Fruit fly (Drosophila melanogaster) Kc167 (cell line): ENCODE measurements around the gene CG44006.

Source experiments
- Myc ChIP-seq: fragments of >200 bp; optimal IDR thresholded peaks from 2 replicates; lab custom pipeline; 2017; ENCODE audit warnings: missing external identifiers
- Sin3A ChIP-seq: fragments of >200 bp; optimal IDR thresholded peaks from 2 replicates; lab custom pipeline; 2018; ENCODE audit warnings: missing external identifiers
- h ChIP-seq: fragments of >200 bp; optimal IDR thresholded peaks from 3 replicates; lab custom pipeline; 2018; ENCODE audit warnings: missing external identifiers
- insv ChIP-seq: fragments of >200 bp; optimal IDR thresholded peaks from 3 replicates; lab custom pipeline; 2018; ENCODE audit warnings: missing external identifiers
- psq ChIP-seq: fragments of >200 bp; optimal IDR thresholded peaks from 2 replicates; lab custom pipeline; 2017; ENCODE audit warnings: missing external identifiers
- ttk ChIP-seq: sonication (Bioruptor generic); optimal IDR thresholded peaks from 2 replicates; lab custom pipeline; 2017; ENCODE audit warnings: missing external identifiers

Gene CG44006

DNA sequence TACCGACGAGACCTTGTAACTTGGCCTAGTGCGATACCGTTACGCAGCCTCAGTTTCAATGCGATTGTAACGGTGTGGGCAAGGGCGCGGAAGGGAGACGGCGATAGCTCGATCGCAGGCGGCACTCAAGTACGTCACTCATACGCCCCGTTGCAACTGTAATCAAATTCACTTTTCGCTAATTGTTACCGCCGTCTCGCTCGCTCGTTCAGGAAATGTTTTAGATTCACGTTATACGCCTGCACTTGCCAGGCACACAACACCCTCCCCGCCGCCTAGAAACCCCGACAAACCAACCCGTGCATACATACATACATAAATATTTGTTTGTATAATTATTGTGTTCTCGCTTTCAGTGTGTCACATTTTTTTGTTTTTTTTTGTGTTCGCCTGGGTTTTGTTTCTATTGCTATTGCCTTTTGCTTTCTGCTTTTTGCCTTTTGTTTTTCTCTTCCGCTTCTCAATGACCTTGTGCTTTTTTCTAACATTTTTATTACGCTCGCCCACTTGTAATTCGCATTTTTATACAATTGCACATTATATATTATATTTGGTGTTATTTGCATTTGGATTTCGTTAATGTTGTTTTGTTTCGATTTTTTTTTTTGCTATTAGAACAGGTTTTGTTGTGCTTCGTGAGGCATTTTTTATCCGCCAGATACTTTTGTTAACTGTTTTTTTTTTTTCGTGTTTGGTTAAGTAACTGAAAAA is 25.5 kb downstream of the CG44006 start:
- TF ChIP-seq psq (lab: Kevin White, UChicago) (no peak), h (lab: Kevin White, UChicago) (no peak), ttk (lab: Kevin White, UChicago) (no peak), Myc (lab: Kevin White, UChicago) (no peak), Sin3A (lab: Kevin White, UChicago) (no peak), insv (lab: Kevin White, UChicago) (no peak)

DNA sequence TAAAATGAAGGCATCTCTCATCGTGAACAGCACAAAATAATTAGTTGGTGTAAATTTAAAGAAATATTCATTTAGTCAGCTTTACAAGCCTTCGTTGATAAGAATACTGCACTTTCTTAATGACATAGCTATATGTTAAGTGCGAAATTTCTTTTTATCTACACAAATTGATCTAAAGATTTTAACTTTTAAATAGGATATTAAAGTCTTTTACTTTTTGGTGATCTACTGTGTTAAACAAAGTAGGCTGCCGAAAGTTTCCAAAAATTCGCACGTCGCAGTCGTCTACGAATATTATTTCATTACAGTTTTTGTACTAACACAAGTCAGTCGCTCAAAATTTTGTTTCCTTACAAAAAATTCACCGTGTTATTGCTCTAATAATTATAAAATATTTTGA is 27.5 kb downstream of the CG44006 start, which contains the start of gene CG42393:
Gene CG42393 (plus strand): TSS at position 301 of the 400 bp plus-strand sequence.
- TF ChIP-seq psq (lab: Kevin White, UChicago) (no peak), insv (lab: Kevin White, UChicago) (no peak), Sin3A (lab: Kevin White, UChicago) (no peak), h (lab: Kevin White, UChicago) (no peak), Myc (lab: Kevin White, UChicago) (no peak), ttk (lab: Kevin White, UChicago) (no peak)

DNA sequence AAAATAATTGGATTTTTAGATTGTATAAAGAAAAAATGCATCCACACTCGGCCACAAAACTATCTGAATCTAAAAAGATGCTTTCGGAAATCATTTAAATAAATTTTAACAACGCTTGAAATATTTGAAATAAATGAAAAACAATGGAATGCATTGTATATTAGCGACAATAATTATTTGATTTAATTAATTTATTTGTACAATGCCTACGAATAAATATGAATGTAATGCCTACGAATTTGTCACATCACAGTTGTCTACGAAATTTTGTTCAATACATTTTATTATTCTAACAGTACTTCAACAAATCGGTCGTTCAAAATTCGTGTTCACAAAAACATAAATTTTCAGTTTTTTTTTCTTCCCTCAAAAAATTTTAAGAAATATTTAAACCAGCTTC is 29.9 kb downstream of the CG44006 start, which contains the start of gene CG32192:
Gene CG32192 (plus strand): TSS at position 301 of the 400 bp plus-strand sequence.
- TF ChIP-seq ttk (lab: Kevin White, UChicago), result no peak
- TF ChIP-seq insv (lab: Kevin White, UChicago), result no peak
- TF ChIP-seq psq (lab: Kevin White, UChicago), result no peak
- no peak for TF ChIP-seq Sin3A (lab: Kevin White, UChicago)
- no peak for TF ChIP-seq h (lab: Kevin White, UChicago)
- TF ChIP-seq Myc (lab: Kevin White, UChicago), result no peak

DNA sequence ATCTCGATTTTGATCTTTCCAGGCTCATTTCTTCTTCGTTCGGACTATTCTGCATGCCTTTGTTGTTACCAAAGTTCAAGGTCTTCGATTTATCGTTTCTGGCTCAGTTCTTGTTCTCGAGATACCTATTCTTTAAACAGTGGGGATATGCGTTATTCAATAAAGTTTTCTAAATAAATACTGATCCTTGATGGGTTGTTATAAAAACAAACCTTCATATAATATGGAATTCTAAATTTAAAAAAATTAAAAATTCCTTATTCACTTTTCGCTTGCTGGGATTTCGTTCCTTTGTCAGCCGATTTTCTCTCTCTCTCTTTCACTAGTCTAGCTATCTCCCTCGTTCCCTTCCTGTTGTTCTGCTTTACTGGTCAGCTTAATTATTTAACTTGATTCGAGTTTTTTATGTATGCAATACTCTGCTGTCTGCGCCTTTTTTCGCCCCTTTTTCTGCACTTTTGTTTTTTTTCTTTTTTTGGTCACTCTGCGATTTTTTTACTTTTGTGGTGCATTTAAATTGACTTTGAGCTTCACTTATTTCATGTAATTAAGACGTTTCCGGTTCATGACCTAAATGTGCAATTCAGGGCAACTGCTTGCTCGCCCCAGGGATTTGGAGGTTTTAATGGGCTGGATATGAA is 31.7 kb downstream of the CG44006 start:
- TF ChIP-seq psq (lab: Kevin White, UChicago) (no peak), h (lab: Kevin White, UChicago) (no peak), insv (lab: Kevin White, UChicago) (no peak), Myc (lab: Kevin White, UChicago) (no peak), Sin3A (lab: Kevin White, UChicago) (no peak), ttk (lab: Kevin White, UChicago) (no peak)

DNA sequence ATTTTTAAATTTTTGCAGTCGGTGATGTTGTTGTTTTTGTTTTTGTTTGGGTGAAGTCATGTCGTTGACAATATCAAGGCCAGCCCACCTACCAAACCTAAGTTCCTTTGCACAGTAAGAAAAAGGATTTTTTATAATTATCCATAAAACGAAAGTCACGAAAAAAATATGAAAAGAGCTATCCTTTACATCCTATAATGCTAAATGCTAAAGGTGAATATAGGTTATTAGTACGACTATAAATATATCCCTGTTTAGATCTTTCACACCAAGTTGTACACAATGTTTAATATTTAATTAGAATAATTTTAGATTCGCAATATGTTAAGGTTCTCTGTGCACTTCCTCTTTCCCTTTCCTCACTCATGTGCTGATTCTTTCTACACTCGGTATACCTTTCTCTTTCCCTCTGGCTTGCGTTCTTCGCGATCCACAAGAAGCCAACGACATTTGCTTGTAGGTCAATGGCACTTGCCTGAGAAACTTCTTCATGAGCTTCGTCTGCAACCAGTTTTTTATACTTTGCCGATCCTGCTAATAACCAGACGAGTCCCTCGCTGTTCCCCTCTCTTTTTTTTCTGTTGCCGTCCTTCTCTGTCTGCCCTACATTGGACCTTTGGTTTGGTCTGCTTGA is 32.4 kb downstream of the CG44006 start:
- TF ChIP-seq ttk (lab: Kevin White, UChicago), result no peak
- no peak for TF ChIP-seq insv (lab: Kevin White, UChicago)
- no peak for TF ChIP-seq psq (lab: Kevin White, UChicago)
- no peak for TF ChIP-seq Sin3A (lab: Kevin White, UChicago)
- TF ChIP-seq Myc (lab: Kevin White, UChicago), result no peak
- TF ChIP-seq h (lab: Kevin White, UChicago), result no peak

DNA sequence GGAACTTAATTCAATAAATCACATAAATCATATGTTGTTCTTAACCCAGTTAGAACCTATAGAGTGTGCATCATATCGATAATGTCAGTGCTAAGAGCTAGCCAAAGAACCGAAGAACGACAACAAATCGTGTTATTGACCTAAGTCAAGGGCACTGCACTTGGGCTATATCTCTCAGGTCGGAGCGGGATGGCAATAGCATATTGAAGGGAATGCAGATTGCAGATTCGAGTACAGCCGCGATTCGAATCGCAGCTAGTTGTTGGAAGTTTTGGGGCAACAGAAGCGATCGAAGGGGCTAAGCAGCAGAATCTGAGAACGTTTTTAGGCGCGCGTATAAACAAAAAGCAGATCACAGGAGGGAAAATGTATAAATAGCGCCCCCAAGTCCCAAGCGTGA is 33.0 kb downstream of the CG44006 start:
- TF ChIP-seq psq (lab: Kevin White, UChicago) (no peak), insv (lab: Kevin White, UChicago) (no peak), Myc (lab: Kevin White, UChicago) (no peak), Sin3A (lab: Kevin White, UChicago) (no peak), h (lab: Kevin White, UChicago) (no peak), ttk (lab: Kevin White, UChicago) (no peak)

DNA sequence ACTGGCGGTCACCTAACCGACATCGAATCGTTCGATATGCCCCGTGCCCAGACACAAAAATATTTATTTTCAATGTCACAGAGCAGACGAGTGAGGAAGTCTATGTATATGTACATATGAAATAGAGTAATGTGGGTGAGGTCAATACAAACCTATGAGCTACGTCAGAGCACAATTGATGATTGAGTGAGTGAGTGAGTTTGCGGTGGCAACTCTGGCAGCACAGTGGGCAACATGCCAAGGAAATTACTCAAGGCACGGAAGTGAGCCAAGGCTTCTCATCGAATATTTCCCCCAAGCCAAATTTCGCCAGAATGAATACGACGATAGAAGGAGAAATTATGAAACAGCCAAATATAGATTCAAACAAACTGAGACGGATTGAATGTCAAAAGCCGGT is 35.5 kb downstream of the CG44006 start:
- TF ChIP-seq Myc (lab: Kevin White, UChicago) (no peak), psq (lab: Kevin White, UChicago) (no peak)

DNA sequence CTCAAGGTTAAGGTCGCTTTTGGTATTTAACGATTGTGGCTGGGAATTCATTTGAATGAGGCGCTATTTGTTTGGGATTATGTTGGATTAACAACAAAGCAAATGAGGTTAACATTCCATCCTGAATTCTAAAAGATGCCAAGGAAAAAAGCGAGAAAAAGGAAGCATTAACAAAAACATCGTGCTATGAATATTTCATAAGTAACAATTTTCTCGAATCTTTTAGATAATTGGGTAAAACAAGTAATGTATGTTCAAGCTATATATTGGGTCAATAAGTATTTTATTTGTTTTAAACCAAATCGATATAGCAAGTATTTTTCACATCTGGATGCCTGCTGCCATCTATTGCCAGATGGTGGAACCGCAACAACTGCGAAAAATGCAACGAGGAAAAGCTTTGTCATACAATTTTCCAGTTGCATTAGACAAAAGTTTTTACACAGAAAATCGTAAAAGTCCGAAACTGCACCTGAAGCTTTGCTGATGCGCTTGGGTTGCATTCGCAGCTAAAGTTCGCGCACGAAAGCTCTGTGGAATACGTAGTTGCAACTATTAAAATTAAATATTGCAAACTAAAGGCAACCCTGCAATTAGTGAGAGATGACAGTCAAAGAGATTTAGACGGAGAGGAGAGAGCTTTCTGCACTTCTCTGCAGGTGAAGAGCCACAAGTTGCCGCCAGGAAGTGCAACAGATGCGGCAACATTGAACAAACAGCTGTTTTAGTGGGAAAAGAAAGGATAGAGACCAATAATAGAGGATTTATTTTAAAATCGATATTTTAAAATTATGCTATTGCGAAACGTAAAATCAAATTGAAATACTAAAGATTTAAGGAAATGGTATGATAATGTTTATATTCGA is 37.2 kb downstream of the CG44006 start:
- no peak for TF ChIP-seq h (lab: Kevin White, UChicago)
- TF ChIP-seq ttk (lab: Kevin White, UChicago), result no peak
- TF ChIP-seq Sin3A (lab: Kevin White, UChicago), result no peak
- no peak for TF ChIP-seq Myc (lab: Kevin White, UChicago)
- TF ChIP-seq psq (lab: Kevin White, UChicago), result no peak
- no peak for TF ChIP-seq insv (lab: Kevin White, UChicago)

DNA sequence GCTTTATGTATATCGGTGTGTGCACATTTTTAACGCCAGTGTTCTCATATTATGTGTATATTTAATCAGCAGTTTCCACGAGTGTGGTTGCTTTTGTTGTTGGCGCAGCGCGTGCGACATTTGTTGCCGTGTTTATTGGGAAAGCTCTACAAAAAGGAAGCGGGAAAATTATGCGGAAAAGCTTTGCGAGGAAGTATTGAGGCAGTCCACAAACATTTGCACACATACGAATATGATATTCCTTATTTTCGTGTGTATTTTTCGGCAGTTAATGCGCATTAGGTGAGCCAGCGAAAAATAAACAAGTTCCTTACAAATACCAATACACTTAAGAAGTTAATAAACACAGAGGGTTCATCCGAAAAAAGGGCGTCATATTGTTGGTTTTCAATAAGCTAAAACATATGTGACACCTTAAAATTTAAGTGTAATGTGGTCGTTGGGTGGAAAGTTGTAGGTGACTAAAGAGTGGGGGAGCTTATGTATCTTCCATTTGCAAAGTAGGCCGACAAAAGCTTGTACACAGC is 39.6 kb downstream of the CG44006 start:
- no peak for TF ChIP-seq ttk (lab: Kevin White, UChicago)
- no peak for TF ChIP-seq Myc (lab: Kevin White, UChicago)
- no peak for TF ChIP-seq Sin3A (lab: Kevin White, UChicago)
- TF ChIP-seq h (lab: Kevin White, UChicago), result no peak
- TF ChIP-seq psq (lab: Kevin White, UChicago), result no peak
- no peak for TF ChIP-seq insv (lab: Kevin White, UChicago)
